Worm (Caenorhabditis elegans): ENCODE measurements around the gene cct-5.

cct-5 gene

DNA sequence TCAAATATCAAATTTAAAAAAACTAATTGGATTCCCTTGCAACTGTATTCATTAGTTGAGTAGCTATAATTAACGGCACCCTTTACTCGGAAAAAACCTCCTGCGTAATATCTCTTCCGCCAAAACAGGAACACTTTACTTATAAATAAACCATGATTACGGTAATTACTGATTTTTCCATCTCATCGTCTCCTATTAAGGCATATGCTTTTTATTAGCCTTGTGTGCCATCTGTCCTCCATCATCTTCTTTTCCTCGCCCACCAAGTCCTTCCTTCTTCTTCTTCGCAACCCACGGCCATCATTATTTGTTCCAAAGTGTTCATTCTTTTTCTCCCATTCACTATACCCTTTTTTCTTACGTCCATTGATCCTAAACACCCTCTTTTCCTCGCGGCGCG lies 11.5 kb upstream of the cct-5 start:
- TF ChIP-seq sma-9 (GFP tag; optimal IDR thresholded peaks at IDR 0.05) (no peak), sma-9 (tag; optimal IDR thresholded peaks at IDR 0.05) (no peak), mbf-1 (tag; optimal IDR thresholded peaks at IDR 0.05) (no peak), lin-11 (tag; optimal IDR thresholded peaks at IDR 0.05) (no peak), blmp-1 (tag; optimal IDR thresholded peaks at IDR 0.05; ENCODE audit: insufficient read depth) (no peak)

DNA sequence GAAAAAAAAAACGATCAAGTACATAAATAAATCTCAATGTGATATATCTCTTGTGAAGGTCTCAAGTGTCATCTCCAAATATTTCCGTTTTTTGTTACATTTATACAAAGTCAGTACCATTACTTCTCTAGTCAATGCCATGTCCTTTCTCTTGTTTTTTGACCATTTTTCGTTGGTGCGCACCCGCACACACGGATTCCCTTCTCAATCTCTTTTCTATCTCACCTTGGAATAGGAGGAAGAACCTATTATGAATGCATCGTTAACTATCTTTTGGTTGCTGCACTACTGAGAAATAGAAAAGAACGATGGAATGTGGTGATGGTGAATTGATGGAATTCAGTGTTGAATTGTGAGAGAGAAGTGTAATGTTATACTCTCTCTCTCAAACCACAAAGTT lies 9.9 kb upstream of the cct-5 start:
- TF ChIP-seq mbf-1 (tag; optimal IDR thresholded peaks at IDR 0.05) = no peak
- no peak for TF ChIP-seq nhr-6 (tag; optimal IDR thresholded peaks at IDR 0.05)
- TF ChIP-seq fos-1 (tag; optimal IDR thresholded peaks at IDR 0.05) = no peak
- TF ChIP-seq lin-13 (GFP tag; optimal IDR thresholded peaks at IDR 0.05) = no peak

ce11 chrIII:4515173-4515572 lies 7.3 kb upstream of the cct-5 start:
- no peak for TF ChIP-seq nhr-10 (tag; optimal IDR thresholded peaks at IDR 0.05)
- TF ChIP-seq sma-9 (GFP tag; optimal IDR thresholded peaks at IDR 0.05) = no peak
- no peak for TF ChIP-seq sma-9 (tag; optimal IDR thresholded peaks at IDR 0.05)
- TF ChIP-seq ceh-82 (tag; optimal IDR thresholded peaks at IDR 0.05) = no peak
- no peak for TF ChIP-seq sem-4 (tag; optimal IDR thresholded peaks at IDR 0.05)
- no peak for TF ChIP-seq elt-1 (tag; optimal IDR thresholded peaks at IDR 0.05)
- no peak for TF ChIP-seq skn-1 (tag; optimal IDR thresholded peaks at IDR 0.05)
- TF ChIP-seq nhr-237 (tag; optimal IDR thresholded peaks at IDR 0.05) = no peak
- TF ChIP-seq lin-13 (GFP tag; optimal IDR thresholded peaks at IDR 0.05) = no peak
- TF ChIP-seq unc-55 (GFP tag; optimal IDR thresholded peaks at IDR 0.05) = no peak
- no peak for TF ChIP-seq nhr-12 (tag; optimal IDR thresholded peaks at IDR 0.05)
- TF ChIP-seq fos-1 (tag; optimal IDR thresholded peaks at IDR 0.05) = no peak
- TF ChIP-seq sma-3 (GFP tag; optimal IDR thresholded peaks at IDR 0.05) = no peak

DNA sequence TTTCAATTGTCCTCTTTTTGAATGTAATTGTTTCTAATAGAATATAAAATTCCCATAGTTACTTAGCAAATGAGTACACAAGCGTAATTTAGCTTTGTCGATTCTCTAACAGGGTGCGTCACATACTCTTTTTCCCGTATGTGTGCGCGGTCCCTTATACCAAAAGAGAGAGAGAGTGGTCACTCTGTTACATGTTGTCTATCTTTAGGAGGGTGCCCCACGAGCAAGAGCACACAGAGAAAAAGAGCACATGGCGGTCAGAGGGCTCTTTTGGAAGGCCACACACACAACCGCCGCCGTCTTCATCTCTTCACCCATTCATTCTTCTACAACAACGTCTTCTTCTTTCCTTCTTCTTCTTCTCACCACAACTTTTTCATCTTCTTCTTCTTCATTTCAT lies 6.0 kb upstream of the cct-5 start:
- TF ChIP-seq gmeb-1 (tag; optimal IDR thresholded peaks at IDR 0.05) (no peak), mab-5 (tag; optimal IDR thresholded peaks at IDR 0.05) (no peak), crh-2 (tag; optimal IDR thresholded peaks at IDR 0.05) (no peak), sem-4 (tag; optimal IDR thresholded peaks at IDR 0.05) (no peak), nhr-6 (tag; optimal IDR thresholded peaks at IDR 0.05) (no peak), ztf-11 (tag; optimal IDR thresholded peaks at IDR 0.05) (no peak), ceh-16 (tag; optimal IDR thresholded peaks at IDR 0.05) (no peak), peb-1 (tag; optimal IDR thresholded peaks at IDR 0.05) (no peak), unc-39 (tag; optimal IDR thresholded peaks at IDR 0.05) (no peak), egl-27 (tag; optimal IDR thresholded peaks at IDR 0.05) (no peak), lin-11 (tag; optimal IDR thresholded peaks at IDR 0.05) (no peak), nhr-129 (tag; optimal IDR thresholded peaks at IDR 0.05) (peak; percentile 48), nhr-21 (tag; optimal IDR thresholded peaks at IDR 0.05) (no peak), nhr-237 (tag; optimal IDR thresholded peaks at IDR 0.05) (no peak), blmp-1 (tag; optimal IDR thresholded peaks at IDR 0.05; ENCODE audit: insufficient read depth) (no peak), nhr-11 (tag; optimal IDR thresholded peaks at IDR 0.05) (no peak), aly-2 (tag; optimal IDR thresholded peaks at IDR 0.05) (no peak), fos-1 (tag; optimal IDR thresholded peaks at IDR 0.05) (no peak), mdl-1 (tag; optimal IDR thresholded peaks at IDR 0.05) (peak in 1 of 2 experiments; percentile 4), elt-3 (tag; optimal IDR thresholded peaks at IDR 0.05) (no peak), ama-1 (optimal IDR thresholded peaks at IDR 0.05) (no peak), unc-62 (GFP tag; optimal IDR thresholded peaks at IDR 0.05) (no peak), C34F6.9 (tag; optimal IDR thresholded peaks at IDR 0.05) (peak; percentile 33), nhr-12 (tag; optimal IDR thresholded peaks at IDR 0.05) (no peak), ZK546.5 (tag; optimal IDR thresholded peaks at IDR 0.05) (no peak), elt-1 (tag; optimal IDR thresholded peaks at IDR 0.05) (no peak), mbf-1 (tag; optimal IDR thresholded peaks at IDR 0.05) (no peak), snpc-4 (tag; optimal IDR thresholded peaks at IDR 0.05) (no peak), lin-39 (tag; optimal IDR thresholded peaks at IDR 0.05) (no peak), sma-9 (GFP tag; optimal IDR thresholded peaks at IDR 0.05) (no peak), sma-9 (tag; optimal IDR thresholded peaks at IDR 0.05) (no peak), lsy-2 (tag; optimal IDR thresholded peaks at IDR 0.05) (peak in 1 of 2 experiments; percentile 18), nhr-10 (tag; optimal IDR thresholded peaks at IDR 0.05) (no peak), lin-13 (GFP tag; optimal IDR thresholded peaks at IDR 0.05) (no peak), alr-1 (tag; optimal IDR thresholded peaks at IDR 0.05) (no peak), sma-3 (GFP tag; optimal IDR thresholded peaks at IDR 0.05) (no peak), ceh-82 (tag; optimal IDR thresholded peaks at IDR 0.05) (no peak), nhr-25 (tag; optimal IDR thresholded peaks at IDR 0.05) (no peak), ztf-1 (GFP tag; conservative IDR thresholded peaks at IDR 0.05) (no peak), skn-1 (tag; optimal IDR thresholded peaks at IDR 0.05) (no peak), unc-55 (GFP tag; optimal IDR thresholded peaks at IDR 0.05) (peak; percentile 31), ztf-4 (tag; optimal IDR thresholded peaks at IDR 0.05) (no peak), dmd-4 (tag; optimal IDR thresholded peaks at IDR 0.05) (no peak), R02D3.7 (tag; optimal IDR thresholded peaks at IDR 0.05) (no peak), zag-1 (tag; optimal IDR thresholded peaks at IDR 0.05) (no peak), F13H6.1 (tag; optimal IDR thresholded peaks at IDR 0.05) (peak; percentile 71)
